Worm (Caenorhabditis elegans): ENCODE measurements around the gene spp-2.
"Not testable (repeated sequence)": the region's sequence is repeated elsewhere in the genome, so short reads cannot be mapped to it uniquely, and the experiment has no call there.

spp-2 gene

DNA sequence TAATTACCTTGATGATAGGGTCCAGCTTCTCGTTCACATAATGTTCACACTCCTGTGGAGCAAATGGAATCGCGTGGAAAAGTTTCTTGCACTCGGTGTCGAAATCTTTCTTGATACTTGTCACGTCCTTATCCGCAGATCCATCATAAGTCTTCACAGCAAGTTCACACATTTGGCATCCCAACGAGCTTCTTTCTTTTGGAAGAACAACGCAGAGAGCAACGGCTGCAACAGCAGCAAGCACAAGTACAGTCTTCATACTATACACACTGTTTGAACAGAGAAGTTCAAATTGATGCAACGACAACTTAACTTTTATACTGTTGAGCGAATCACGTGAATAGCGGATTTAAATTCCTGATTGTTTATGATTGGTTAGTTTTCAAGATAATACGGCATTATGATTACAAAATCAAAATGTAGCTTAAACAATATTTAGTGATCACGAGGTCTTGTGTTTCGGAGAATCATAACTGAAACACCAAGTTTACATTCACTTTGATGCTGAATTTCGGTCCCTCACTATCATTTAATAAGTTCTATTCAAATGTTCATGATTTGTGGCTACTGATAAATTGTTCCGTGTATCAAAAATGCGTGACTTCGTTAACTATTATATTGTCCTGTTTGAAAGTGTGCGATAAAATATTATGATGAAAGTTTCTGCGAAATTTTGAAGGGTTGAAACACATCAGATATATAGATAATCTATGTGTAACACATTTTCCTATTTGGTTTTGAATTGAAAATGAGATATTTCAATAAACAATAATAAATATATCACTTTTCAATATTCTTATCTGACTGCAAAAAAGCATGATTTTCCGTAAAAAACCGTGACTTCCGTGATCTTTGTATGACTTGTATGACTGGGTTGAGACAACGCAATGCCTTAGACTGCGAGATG is at the start of gene spp-2, which contains the start of gene spp-6:
TSS of gene spp-2 (minus strand) at position 334 of the 907 bp plus-strand sequence.
TSS of gene spp-6 (plus strand) at position 857 of the 907 bp plus-strand sequence.
- TF ChIP-seq hmbx-1 (tag; optimal IDR thresholded peaks at IDR 0.05) (no peak), tbx-11 (GFP tag; IDR thresholded peaks at IDR 0.05) (no peak), pes-1 (GFP tag; IDR thresholded peaks at IDR 0.05) (no peak), ets-7 (tag; optimal IDR thresholded peaks at IDR 0.05) (no peak), flt-1 (GFP tag; IDR thresholded peaks at IDR 0.05) (no peak), tbx-37 (GFP tag; conservative IDR thresholded peaks at IDR 0.05) (no peak), scrt-1 (GFP tag; IDR thresholded peaks at IDR 0.05) (no peak), aly-1 (tag; optimal IDR thresholded peaks at IDR 0.05) (no peak), B0310.2 (tag; optimal IDR thresholded peaks at IDR 0.05) (no peak), hnd-1 (tag; optimal IDR thresholded peaks at IDR 0.05) (no peak), F13C5.2 (tag; optimal IDR thresholded peaks at IDR 0.05) (no peak), ceh-13 (GFP tag; optimal IDR thresholded peaks at IDR 0.05) (no peak), sea-1 (GFP tag; conservative IDR thresholded peaks at IDR 0.05) (no peak), ama-1 (optimal IDR thresholded peaks at IDR 0.05) (no peak), tra-4 (tag; optimal IDR thresholded peaks at IDR 0.05) (no peak), ceh-36 (tag; optimal IDR thresholded peaks at IDR 0.05) (no peak)

DNA sequence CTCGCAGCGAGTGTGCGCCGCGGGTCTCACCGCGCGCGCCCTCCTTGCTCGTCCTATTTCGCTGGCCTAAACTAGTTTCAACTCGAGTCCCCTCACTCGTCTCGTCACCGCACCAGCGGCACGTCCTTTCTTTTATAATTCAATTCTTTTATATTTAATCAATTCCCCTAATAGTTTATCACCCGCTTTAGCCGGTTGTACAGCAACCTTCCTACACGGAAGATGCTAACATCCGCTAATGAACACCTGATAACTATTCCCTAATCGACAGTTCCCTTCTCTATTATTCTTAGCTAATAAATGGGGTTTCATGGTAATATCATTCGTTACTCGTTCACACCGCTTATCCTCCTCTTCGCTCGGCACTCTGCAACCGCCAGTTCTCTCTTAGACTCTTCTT is 48.6 kb upstream of the spp-2 start, which contains the start of gene C56G3.2:
TSS of gene C56G3.2 (plus strand) at position 301 of the 400 bp plus-strand sequence.
- not testable (repeated sequence) for TF ChIP-seq B0310.2 (tag; optimal IDR thresholded peaks at IDR 0.05); sea-1 (GFP tag; conservative IDR thresholded peaks at IDR 0.05); ets-7 (tag; optimal IDR thresholded peaks at IDR 0.05)

DNA sequence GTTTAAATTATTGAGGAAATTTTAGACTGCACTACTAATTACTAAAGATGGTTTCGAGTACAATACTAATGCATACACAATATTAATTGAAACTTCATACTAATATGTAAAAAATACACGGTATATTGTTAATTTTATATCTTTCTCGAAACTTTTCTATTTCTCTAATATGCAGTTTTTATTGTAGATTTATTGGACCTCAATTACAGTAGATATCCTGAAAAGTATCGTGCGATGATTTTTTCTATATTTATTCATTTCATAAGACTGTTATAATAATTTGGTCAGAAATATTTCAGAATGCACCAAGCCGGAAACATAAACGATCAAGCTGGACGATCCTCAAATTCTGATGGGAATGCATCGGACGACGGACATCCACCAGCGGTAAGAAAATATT is 27.1 kb upstream of the spp-2 start, which contains the start of gene C07D8.5:
TSS of gene C07D8.5 (plus strand) at position 301 of the 400 bp plus-strand sequence.
- TF ChIP-seq hmg-4 (GFP tag; optimal IDR thresholded peaks at IDR 0.05) (no peak), pes-1 (GFP tag; IDR thresholded peaks at IDR 0.05) (no peak), hmbx-1 (tag; optimal IDR thresholded peaks at IDR 0.05) (no peak), hnd-1 (tag; optimal IDR thresholded peaks at IDR 0.05) (no peak), scrt-1 (GFP tag; IDR thresholded peaks at IDR 0.05) (no peak), ceh-36 (tag; optimal IDR thresholded peaks at IDR 0.05) (no peak)

DNA sequence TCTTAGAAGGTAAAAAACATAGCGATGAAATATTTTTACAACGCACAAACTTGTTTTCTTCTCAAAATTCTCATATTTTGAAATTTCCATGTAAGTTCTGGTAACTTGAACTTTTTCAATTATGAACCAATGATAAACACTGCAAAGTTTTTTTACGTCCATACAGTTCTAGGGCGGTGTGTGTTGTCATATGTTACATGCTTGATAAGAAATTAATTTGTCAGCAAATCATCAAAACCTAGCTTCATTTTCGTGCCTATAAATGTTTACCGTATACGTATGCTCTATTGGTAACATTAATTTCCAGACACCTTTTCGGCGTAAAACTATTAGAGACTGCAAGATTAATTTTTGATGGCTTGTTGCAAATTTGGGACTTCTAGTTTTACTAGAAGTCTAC is 26.6 kb upstream of the spp-2 start:
- no peak for TF ChIP-seq hmg-4 (GFP tag; optimal IDR thresholded peaks at IDR 0.05)
- TF ChIP-seq hnd-1 (tag; optimal IDR thresholded peaks at IDR 0.05), result no peak
- no peak for TF ChIP-seq tra-4 (tag; optimal IDR thresholded peaks at IDR 0.05)
- TF ChIP-seq flt-1 (GFP tag; IDR thresholded peaks at IDR 0.05), result no peak
- TF ChIP-seq ets-7 (tag; optimal IDR thresholded peaks at IDR 0.05), result no peak
- TF ChIP-seq tbx-37 (GFP tag; conservative IDR thresholded peaks at IDR 0.05), result no peak
- TF ChIP-seq ceh-13 (GFP tag; optimal IDR thresholded peaks at IDR 0.05), result no peak
- no peak for TF ChIP-seq tbx-11 (GFP tag; IDR thresholded peaks at IDR 0.05)
- no peak for TF ChIP-seq ama-1 (optimal IDR thresholded peaks at IDR 0.05)
- TF ChIP-seq pes-1 (GFP tag; IDR thresholded peaks at IDR 0.05), result no peak
- no peak for TF ChIP-seq aly-1 (tag; optimal IDR thresholded peaks at IDR 0.05)
- TF ChIP-seq F13C5.2 (tag; optimal IDR thresholded peaks at IDR 0.05), result no peak
- TF ChIP-seq B0310.2 (tag; optimal IDR thresholded peaks at IDR 0.05), result no peak
- no peak for TF ChIP-seq ceh-36 (tag; optimal IDR thresholded peaks at IDR 0.05)
- TF ChIP-seq scrt-1 (GFP tag; IDR thresholded peaks at IDR 0.05), result no peak
- no peak for TF ChIP-seq hmbx-1 (tag; optimal IDR thresholded peaks at IDR 0.05)
- no peak for TF ChIP-seq sea-1 (GFP tag; conservative IDR thresholded peaks at IDR 0.05)

DNA sequence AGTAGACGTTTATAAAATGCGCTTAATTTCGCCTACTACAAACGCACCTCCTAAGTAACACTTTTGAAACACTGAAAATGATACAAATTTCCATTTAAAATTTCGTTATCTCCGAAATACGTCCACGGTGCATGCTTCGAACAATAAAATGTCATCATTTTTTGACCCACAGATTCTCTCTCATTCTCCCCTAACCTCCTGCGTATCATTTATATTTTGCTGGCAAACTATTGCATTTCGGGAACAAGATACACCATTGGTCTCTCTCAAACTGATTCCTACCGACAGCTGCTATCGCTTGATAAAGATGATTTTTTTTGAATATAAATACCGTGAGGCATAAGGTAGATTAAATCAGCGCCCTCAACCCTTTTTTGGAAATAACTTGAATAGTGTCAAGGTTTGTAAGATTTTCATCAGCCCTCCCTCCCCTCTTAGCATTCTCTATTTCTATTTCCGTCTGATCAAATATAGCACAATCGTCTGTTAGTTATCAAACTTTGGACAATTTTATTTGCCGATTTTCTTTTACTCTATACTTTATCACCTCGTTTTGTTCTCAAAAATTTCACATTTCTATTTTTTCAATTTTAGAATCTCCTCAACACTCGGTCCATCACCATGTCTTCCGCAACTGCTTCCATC is 24.4 kb upstream of the spp-2 start, which contains the start of gene C07D8.6:
TSS of gene C07D8.6 (plus strand) at position 595 of the 645 bp plus-strand sequence.
- TF ChIP-seq ets-7 (tag; optimal IDR thresholded peaks at IDR 0.05) (no peak), tbx-37 (GFP tag; conservative IDR thresholded peaks at IDR 0.05) (no peak), B0310.2 (tag; optimal IDR thresholded peaks at IDR 0.05) (no peak), flt-1 (GFP tag; IDR thresholded peaks at IDR 0.05) (no peak)

DNA sequence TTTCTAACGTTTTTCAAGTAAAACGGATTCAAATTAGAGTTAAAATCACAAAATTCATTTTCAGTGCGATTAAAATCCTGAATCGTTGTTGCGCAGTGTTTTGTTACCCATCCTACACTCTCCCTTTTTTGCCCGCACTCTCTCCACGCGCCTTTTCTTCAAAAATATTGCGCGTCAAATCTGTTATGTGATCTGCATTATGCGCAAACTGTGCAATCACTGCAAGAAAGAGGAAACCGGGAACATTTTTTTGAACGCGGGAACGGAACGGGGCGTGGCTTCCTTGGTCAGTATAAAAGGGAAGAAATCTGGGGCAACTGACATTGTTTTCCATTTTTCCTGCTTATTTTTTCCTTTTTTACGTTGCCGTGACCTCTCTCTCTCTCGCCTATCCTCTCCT is 23.8 kb upstream of the spp-2 start:
- TF ChIP-seq tbx-37 (GFP tag; conservative IDR thresholded peaks at IDR 0.05) (no peak), sea-1 (GFP tag; conservative IDR thresholded peaks at IDR 0.05) (no peak), hmg-4 (GFP tag; optimal IDR thresholded peaks at IDR 0.05) (peak; percentile 12), tra-4 (tag; optimal IDR thresholded peaks at IDR 0.05) (no peak), ama-1 (optimal IDR thresholded peaks at IDR 0.05) (peak; percentile 53), scrt-1 (GFP tag; IDR thresholded peaks at IDR 0.05) (no peak), tbx-11 (GFP tag; IDR thresholded peaks at IDR 0.05) (no peak), pes-1 (GFP tag; IDR thresholded peaks at IDR 0.05) (no peak), hmbx-1 (tag; optimal IDR thresholded peaks at IDR 0.05) (no peak)

DNA sequence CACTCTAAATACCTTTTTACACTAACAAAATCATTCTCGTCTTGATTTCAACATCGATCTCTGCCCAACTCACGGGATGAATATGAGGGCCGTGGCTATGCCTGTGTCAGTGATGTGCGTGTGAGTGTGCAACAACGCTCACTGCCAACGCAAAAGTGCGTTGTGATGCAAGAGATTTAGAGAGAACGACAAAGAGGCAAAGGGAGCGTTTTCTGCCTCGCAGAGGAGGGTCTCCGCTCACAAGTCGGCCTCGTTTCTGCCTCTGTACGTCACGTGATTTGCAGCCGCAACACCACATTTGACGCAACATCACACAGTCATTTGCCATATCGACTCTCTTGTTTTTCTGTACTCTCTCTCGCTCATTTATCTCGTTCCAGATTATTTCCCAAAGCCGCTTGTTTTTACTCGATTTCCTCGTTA is 17.7 kb upstream of the spp-2 start, which contains the start of gene epg-7:
TSS of gene epg-7 (plus strand) at position 413 of the 423 bp plus-strand sequence.
- TF ChIP-seq hmg-4 (GFP tag; optimal IDR thresholded peaks at IDR 0.05) (peak; percentile 78), B0310.2 (tag; optimal IDR thresholded peaks at IDR 0.05) (no peak), F13C5.2 (tag; optimal IDR thresholded peaks at IDR 0.05) (peak; percentile 42), pes-1 (GFP tag; IDR thresholded peaks at IDR 0.05) (no peak), sea-1 (GFP tag; conservative IDR thresholded peaks at IDR 0.05) (no peak), aly-1 (tag; optimal IDR thresholded peaks at IDR 0.05) (no peak), flt-1 (GFP tag; IDR thresholded peaks at IDR 0.05) (no peak), ceh-36 (tag; optimal IDR thresholded peaks at IDR 0.05) (no peak), ama-1 (optimal IDR thresholded peaks at IDR 0.05) (no peak), tbx-37 (GFP tag; conservative IDR thresholded peaks at IDR 0.05) (no peak), tra-4 (tag; optimal IDR thresholded peaks at IDR 0.05) (no peak), hnd-1 (tag; optimal IDR thresholded peaks at IDR 0.05) (no peak), ceh-13 (GFP tag; optimal IDR thresholded peaks at IDR 0.05) (no peak)
